Fruit fly (Drosophila melanogaster): ENCODE data around the gene GCS1.
A peak's percentile ranks its signal among the peaks of the same experiment; 100 is the strongest.

Gene GCS1

DNA sequence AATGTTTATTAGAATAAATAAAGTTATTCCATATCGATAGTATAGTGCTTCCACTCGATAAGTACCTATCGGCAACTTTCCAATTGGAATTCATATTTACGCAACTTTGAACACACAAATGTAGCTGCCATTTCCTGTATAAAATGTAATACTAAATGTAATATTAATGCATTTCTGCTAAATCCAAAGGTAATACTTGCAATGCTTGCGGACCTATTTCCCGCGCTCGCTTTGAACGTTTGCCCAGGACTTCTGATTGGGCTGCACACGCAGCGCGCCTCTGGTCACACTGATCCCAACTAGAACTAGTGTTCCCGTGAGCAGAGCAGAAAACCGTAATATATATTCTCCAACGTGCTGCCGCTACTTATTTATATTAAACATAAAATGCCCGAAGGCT is 21.6 kb upstream of the GCS1 start, which contains the start of gene dlg1 (continued):
- peak; percentile 54; the same call in 1 of the 3 replicates for TF ChIP-seq Opbp (GFP tag; IDR thresholded peaks at IDR 0.05; ENCODE audit: partially characterized antibody)

dm6 chrX:11367783-11368509 is 20.1 kb upstream of the GCS1 start, which contains the start of the genes hop and Tim8:
TSS of gene hop (minus strand) at chrX:11368098.
TSS of gene Tim8 (plus strand) at chrX:11368445.
- TF ChIP-seq CG13287 (GFP tag; IDR thresholded peaks at IDR 0.05; ENCODE audit: partially characterized antibody), result peak; percentile 86
- TF ChIP-seq Usf (GFP tag; optimal IDR thresholded peaks at IDR 0.05), result no peak
- TF ChIP-seq CG5953 (GFP tag; IDR thresholded peaks at IDR 0.05), result no peak
- TF ChIP-seq Sin3A (optimal IDR thresholded peaks at IDR 0.05), result peak; percentile 79
- TF ChIP-seq dm (GFP tag; optimal IDR thresholded peaks at IDR 0.05), result peak; percentile 46
- TF ChIP-seq CG14050 (GFP tag; IDR thresholded peaks at IDR 0.05), result no peak
- TF ChIP-seq CG6854 (GFP tag; optimal IDR thresholded peaks at IDR 0.05), result no peak
- peak; percentile 67 for TF ChIP-seq Med (GFP tag)
- no peak for TF ChIP-seq jing (GFP tag; optimal IDR thresholded peaks at IDR 0.05)
- TF ChIP-seq ems (GFP tag; optimal IDR thresholded peaks at IDR 0.05), result no peak
- TF ChIP-seq onecut (GFP tag; IDR thresholded peaks at IDR 0.05), result no peak
- TF ChIP-seq Scr (GFP tag; IDR thresholded peaks at IDR 0.05; ENCODE audit: partially characterized antibody), result peak; percentile 91
- no peak for TF ChIP-seq rib (GFP tag; IDR thresholded peaks at IDR 0.05)
- peak; percentile 65 for TF ChIP-seq CG2129 (GFP tag; IDR thresholded peaks at IDR 0.05; ENCODE audit: partially characterized antibody)
- TF ChIP-seq CG10147 (GFP tag; optimal IDR thresholded peaks at IDR 0.05), result peak; percentile 17
- TF ChIP-seq CG4730 (GFP tag; IDR thresholded peaks at IDR 0.05), result no peak
- TF ChIP-seq unc-4 (GFP tag; IDR thresholded peaks at IDR 0.05; ENCODE audit: partially characterized antibody), result peak; percentile 85
- no peak for TF ChIP-seq esg (GFP tag; conservative IDR thresholded peaks at IDR 0.05)
- no peak for TF ChIP-seq CG17912 (GFP tag; optimal IDR thresholded peaks at IDR 0.05)
- TF ChIP-seq chif (GFP tag; optimal IDR thresholded peaks at IDR 0.05), result no peak
- TF ChIP-seq Ets65A (GFP tag), result peak; percentile 59
- peak; percentile 91 for TF ChIP-seq BEAF-32 (GFP tag; optimal IDR thresholded peaks at IDR 0.05)
- TF ChIP-seq CG33557 (GFP tag; optimal IDR thresholded peaks at IDR 0.05), result no peak
- TF ChIP-seq CG12744 (GFP tag; optimal IDR thresholded peaks at IDR 0.05), result no peak
- TF ChIP-seq insv (GFP tag; optimal IDR thresholded peaks at IDR 0.05), result peak in 1 of 2 experiments; percentile 75
- TF ChIP-seq org-1 (GFP tag; optimal IDR thresholded peaks at IDR 0.05), result no peak
- peak; percentile 3 for TF ChIP-seq CG9727 (GFP tag; optimal IDR thresholded peaks at IDR 0.05)
- no peak for TF ChIP-seq H15 (GFP tag; IDR thresholded peaks at IDR 0.05)
- TF ChIP-seq inv (GFP tag; IDR thresholded peaks at IDR 0.05; ENCODE audit: partially characterized antibody), result peak; percentile 87
- no peak for TF ChIP-seq CG7928 (GFP tag; optimal IDR thresholded peaks at IDR 0.05)
- TF ChIP-seq CG16813 (GFP tag; IDR thresholded peaks at IDR 0.05; ENCODE audit: partially characterized antibody), result peak; percentile 95
- no peak for TF ChIP-seq NC2α (GFP tag; optimal IDR thresholded peaks at IDR 0.05)
- TF ChIP-seq tup (GFP tag; optimal IDR thresholded peaks at IDR 0.05), result no peak
- TF ChIP-seq toy (GFP tag; IDR thresholded peaks at IDR 0.05), result no peak
- TF ChIP-seq hb (GFP tag; IDR thresholded peaks at IDR 0.05; ENCODE audit: partially characterized antibody), result peak; percentile 95
- no peak for TF ChIP-seq CG14667 (GFP tag; IDR thresholded peaks at IDR 0.05)
- peak; percentile 73 for TF ChIP-seq hbn (GFP tag; IDR thresholded peaks at IDR 0.05; ENCODE audit: partially characterized antibody)
- peak; percentile 90 for TF ChIP-seq Bgb (GFP tag; IDR thresholded peaks at IDR 0.05; ENCODE audit: partially characterized antibody)
- peak; percentile 88 for TF ChIP-seq Opbp (GFP tag; IDR thresholded peaks at IDR 0.05; ENCODE audit: partially characterized antibody)
- peak; percentile 77 for TF ChIP-seq zen2 (GFP tag; IDR thresholded peaks at IDR 0.05; ENCODE audit: partially characterized antibody)
- TF ChIP-seq CG8944 (GFP tag; optimal IDR thresholded peaks at IDR 0.05), result no peak
- peak; percentile 88 for TF ChIP-seq sna (GFP tag; IDR thresholded peaks at IDR 0.05; ENCODE audit: partially characterized antibody)
- peak; percentile 92 for TF ChIP-seq vnd (GFP tag; IDR thresholded peaks at IDR 0.05; ENCODE audit: partially characterized antibody)
- peak; percentile 32 for TF ChIP-seq trem (tag; optimal IDR thresholded peaks at IDR 0.05)
- TF ChIP-seq CG30020 (tag; optimal IDR thresholded peaks at IDR 0.05), result peak; percentile 46
- TF ChIP-seq sens (GFP tag), result peak; percentile 71
- no peak for TF ChIP-seq CG16815 (GFP tag; optimal IDR thresholded peaks at IDR 0.05)
